Worm (Caenorhabditis elegans) whole organism, L2 larva: ENCODE measurements around the gene Y119D3B.12.

Experiments
- ZK546.5 ChIP-seq: sonication (generic microtip); optimal IDR thresholded peaks from 2 replicates; lab custom pipeline; 2017; ENCODE audit warnings: missing biosample characterization, missing genetic modification characterization
- aly-2 ChIP-seq: fragments of 150-350 bp; optimal IDR thresholded peaks from 2 replicates; lab custom pipeline; 2014; ENCODE audit warnings: missing biosample characterization, missing genetic modification characterization
- ama-1 ChIP-seq: fragments of 150-350 bp; optimal IDR thresholded peaks from 2 replicates; lab custom pipeline; 2018; ENCODE audit warnings: inconsistent platforms
- nhr-10 ChIP-seq: sonication (generic microtip); optimal IDR thresholded peaks from 2 replicates; lab custom pipeline; 2017; ENCODE audit warnings: missing biosample characterization, missing genetic modification characterization
- zag-1 ChIP-seq: fragments of 150-350 bp; optimal IDR thresholded peaks from 2 replicates; lab custom pipeline; 2014; ENCODE audit warnings: missing biosample characterization, missing genetic modification characterization

DNA sequence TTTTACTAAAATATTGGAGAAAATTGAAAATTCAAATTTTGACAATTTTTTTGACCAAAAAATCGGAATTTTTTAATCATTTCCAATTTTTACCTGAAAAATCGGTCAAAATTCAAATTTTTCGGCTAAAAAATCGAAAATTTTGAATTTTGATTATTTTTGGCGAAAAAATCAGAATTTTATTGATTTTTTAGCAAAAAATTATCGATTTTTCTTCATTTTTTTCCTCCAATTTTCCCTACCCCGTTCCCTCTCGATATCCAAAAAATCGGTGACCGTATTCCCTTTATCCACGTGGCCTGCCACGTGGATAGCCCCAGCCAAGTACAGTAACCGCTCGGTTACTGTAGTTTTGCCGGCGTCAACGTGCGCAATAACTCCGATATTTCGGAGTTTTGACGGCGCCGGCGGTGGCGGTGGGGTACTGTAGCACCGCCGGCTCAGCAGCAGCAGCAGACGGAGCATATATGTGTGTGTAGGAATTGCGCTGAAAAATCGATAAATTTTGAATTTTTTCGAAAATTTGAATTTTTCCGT is 9.0 kb upstream of the Y119D3B.12 start, which contains the start of gene Y119D3B.14:
- TF ChIP-seq nhr-10 (tag; lab: Kevin White, UChicago) = no peak
- TF ChIP-seq ama-1 (lab: Kevin White, UChicago) = no peak
- no peak for TF ChIP-seq aly-2
- TF ChIP-seq zag-1 = no peak
- no peak for TF ChIP-seq ZK546.5 (tag; lab: Kevin White, UChicago)
